Fruit fly (Drosophila melanogaster): ENCODE measurements around the gene Nepl5.

Nepl5 gene

DNA sequence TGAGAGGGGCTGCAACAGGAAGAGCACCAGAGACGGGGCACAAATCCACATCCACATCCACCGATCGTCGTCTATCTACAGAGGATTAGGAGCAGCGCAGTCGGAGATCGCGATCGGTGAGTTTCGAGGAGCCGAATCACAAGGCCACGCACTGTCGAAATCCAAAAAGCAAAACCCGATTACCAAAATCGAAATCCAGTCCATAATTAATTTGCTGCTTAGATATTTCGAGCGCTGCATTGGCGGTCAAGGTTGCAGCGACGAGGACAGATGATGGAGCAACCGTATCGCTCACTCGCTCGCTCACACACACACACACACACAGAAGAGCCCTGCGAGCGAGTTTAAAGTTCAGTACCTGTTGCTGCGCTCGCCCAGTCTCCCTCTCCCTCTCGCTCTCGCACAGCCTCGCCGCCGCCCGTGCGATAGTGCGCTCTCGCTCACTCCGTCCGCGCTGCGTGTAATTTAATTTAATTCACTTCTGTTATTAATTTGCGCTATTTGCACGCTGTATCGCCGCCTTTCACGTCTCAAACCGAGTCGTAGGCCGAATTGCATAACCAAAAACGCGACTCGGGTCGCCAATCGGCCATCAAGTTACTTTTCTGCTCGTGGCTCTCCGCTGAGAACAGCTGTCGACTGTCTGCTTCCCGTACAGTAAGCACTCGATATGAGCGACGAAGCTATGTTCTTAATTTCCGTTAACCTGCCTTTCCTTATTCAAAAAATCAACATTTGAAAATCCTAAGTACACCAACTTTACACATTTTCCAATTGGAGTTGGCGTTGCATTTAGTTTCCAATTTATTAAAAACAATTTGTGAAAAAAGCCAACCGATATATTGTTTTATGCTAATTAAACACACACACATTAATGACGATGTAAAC is 41.8 kb upstream of the Nepl5 start (continued):
- TF ChIP-seq eyg (GFP tag; optimal IDR thresholded peaks at IDR 0.05) (peak; percentile 30), CG12659 (GFP tag; optimal IDR thresholded peaks at IDR 0.05) (no peak), CG8089 (GFP tag; optimal IDR thresholded peaks at IDR 0.05) (no peak), CG3726 (GFP tag; IDR thresholded peaks at IDR 0.05) (no peak), Sry-δ (GFP tag; optimal IDR thresholded peaks at IDR 0.05) (no peak), CG17829 (tag; optimal IDR thresholded peaks at IDR 0.05) (peak; percentile 7), tx (GFP tag; optimal IDR thresholded peaks at IDR 0.05) (peak; percentile 44), pros (GFP tag; optimal IDR thresholded peaks at IDR 0.05) (peak; percentile 32), D (optimal IDR thresholded peaks at IDR 0.05) (peak; percentile 36), D (GFP tag; optimal IDR thresholded peaks at IDR 0.05) (no peak), CG12104 (GFP tag; optimal IDR thresholded peaks at IDR 0.05) (no peak), amos (GFP tag; IDR thresholded peaks at IDR 0.05; ENCODE audit: partially characterized antibody) (0 out of 2 replicates have a peak, but pooled peaks have one; percentile 13), CG42726 (GFP tag; IDR thresholded peaks at IDR 0.05; ENCODE audit: partially characterized antibody) (0 out of 2 replicates have a peak, but pooled peaks have one; percentile 49), sisA (GFP tag; IDR thresholded peaks at IDR 0.05) (no peak), CG33557 (GFP tag; optimal IDR thresholded peaks at IDR 0.05) (no peak), unc-4 (GFP tag; IDR thresholded peaks at IDR 0.05; ENCODE audit: partially characterized antibody) (no peak), Antp (GFP tag; optimal IDR thresholded peaks at IDR 0.05) (peak; percentile 34), HLHmδ (GFP tag; optimal IDR thresholded peaks at IDR 0.05) (peak; percentile 69), klu (GFP tag; IDR thresholded peaks at IDR 0.05) (no peak), CG8281 (tag; optimal IDR thresholded peaks at IDR 0.05) (no peak), usp (GFP tag; optimal IDR thresholded peaks at IDR 0.05) (no peak), CG11696 (GFP tag; IDR thresholded peaks at IDR 0.05) (no peak), oc (tag; optimal IDR thresholded peaks at IDR 0.05) (peak; percentile 60), CG11247 (GFP tag; IDR thresholded peaks at IDR 0.05) (0 out of 2 replicates have a peak, but pooled peaks have one; percentile 23), CG2199 (GFP tag; IDR thresholded peaks at IDR 0.05) (peak; percentile 75; the same call in 2 of the 3 replicates), CG5180 (GFP tag; optimal IDR thresholded peaks at IDR 0.05) (peak; percentile 6), Atf3 (GFP tag; optimal IDR thresholded peaks at IDR 0.05) (peak; percentile 49), dmrt99B (tag; optimal IDR thresholded peaks at IDR 0.05) (peak; percentile 42), danr (GFP tag; IDR thresholded peaks at IDR 0.05) (peak; percentile 23; the same call in 1 of the 2 replicates), CG10267 (tag; optimal IDR thresholded peaks at IDR 0.05) (peak; percentile 8), Doc2 (GFP tag; IDR thresholded peaks at IDR 0.05) (no peak), CG4617 (GFP tag; optimal IDR thresholded peaks at IDR 0.05; ENCODE audit: borderline replicate concordance) (no peak), Sox102F (GFP tag; optimal IDR thresholded peaks at IDR 0.05) (no peak), CG9215 (GFP tag; IDR thresholded peaks at IDR 0.05) (no peak), CG11093 (GFP tag; IDR thresholded peaks at IDR 0.05) (no peak), fd102C (GFP tag; optimal IDR thresholded peaks at IDR 0.05) (no peak), nmo (GFP tag; optimal IDR thresholded peaks at IDR 0.05) (peak; percentile 18), lola (GFP tag; optimal IDR thresholded peaks at IDR 0.05) (peak in 1 of 3 experiments; percentile 5), CG1832 (GFP tag; optimal IDR thresholded peaks at IDR 0.05) (peak; percentile 96), p53 (GFP tag; optimal IDR thresholded peaks at IDR 0.05) (no peak), CG18619 (GFP tag; optimal IDR thresholded peaks at IDR 0.05) (peak; percentile 9), CG9932 (GFP tag; IDR thresholded peaks at IDR 0.05) (peak; percentile 37; the same call in 1 of the 2 replicates), sna (GFP tag; IDR thresholded peaks at IDR 0.05; ENCODE audit: partially characterized antibody) (peak; percentile 15; the same call in 1 of the 2 replicates), CG7928 (GFP tag; optimal IDR thresholded peaks at IDR 0.05) (no peak), CG2875 (GFP tag; optimal IDR thresholded peaks at IDR 0.05) (no peak), Elba2 (GFP tag; optimal IDR thresholded peaks at IDR 0.05) (no peak), Adf1 (GFP tag; IDR thresholded peaks at IDR 0.05) (peak; percentile 16; the same call in 1 of the 2 replicates), CG16815 (GFP tag; optimal IDR thresholded peaks at IDR 0.05) (no peak)

Data from whole organism, embryonic.